Worm (Caenorhabditis elegans) whole organism, L1 larva: ENCODE data around the gene C03F11.4.

Experiments used
- aha-1 ChIP-seq: fragments of 150-350 bp; optimal IDR thresholded peaks from 2 replicates; lab custom pipeline; 2014; ENCODE audit warnings: missing biosample characterization, missing genetic modification characterization
- egl-27 ChIP-seq, 2 experiments: fragments of 150-350 bp in 1 of 2; sonication (generic microtip); optimal IDR thresholded peaks; 3 replicates each; lab custom pipeline; 2017 to 2018; ENCODE audit warnings: missing biosample characterization in 2 of 2, missing genetic modification characterization in 2 of 2, missing genetic modification reagents in 2 of 2
- lin-13 ChIP-seq: fragments of 150-350 bp; optimal IDR thresholded peaks from 2 replicates; lab custom pipeline; 2014; ENCODE audit warnings: missing biosample characterization, missing genetic modification reagents, missing genetic modification characterization
- lin-39 ChIP-seq: fragments of 150-350 bp; optimal IDR thresholded peaks from 2 replicates; lab custom pipeline; 2014; ENCODE audit warnings: missing biosample characterization, missing genetic modification reagents, missing genetic modification characterization
- mdl-1 ChIP-seq, 2 experiments: fragments of 150-350 bp; optimal IDR thresholded peaks; 2 replicates each; lab custom pipeline; 2014 to 2017; ENCODE audit warnings: missing biosample characterization in 2 of 2, missing genetic modification characterization in 2 of 2, inconsistent platforms in 1 of 2
- nhr-71 ChIP-seq: sonication (generic microtip); optimal IDR thresholded peaks from 2 replicates; lab custom pipeline; 2016; ENCODE audit warnings: mild to moderate bottlenecking, missing genetic modification characterization, moderate library complexity, missing compliant biosample characterization
- unc-62 ChIP-seq: fragments of 150-350 bp; optimal IDR thresholded peaks from 2 replicates; lab custom pipeline; 2014; ENCODE audit warnings: missing biosample characterization, missing genetic modification reagents, missing genetic modification characterization

- TF ChIP-seq nhr-71 (tag; lab: Kevin White, UChicago): no peak
- no peak for TF ChIP-seq egl-27 (tag; optimal IDR thresholded peaks at IDR 0.05; lab: Kevin White, UChicago)
- no peak for TF ChIP-seq unc-62 (GFP tag; lab: Kevin White, UChicago)
- TF ChIP-seq mdl-1 (tag; optimal IDR thresholded peaks at IDR 0.05; lab: Kevin White, UChicago): no peak
- no peak for TF ChIP-seq lin-39 (tag; lab: Kevin White, UChicago)
- TF ChIP-seq aha-1 (tag; lab: Kevin White, UChicago): no peak
- TF ChIP-seq lin-13 (GFP tag; lab: Kevin White, UChicago): no peak
Measured at ce11 chrX:5455107-5455506, 48.9 kb upstream of the C03F11.4 start.
